Fruit fly (Drosophila melanogaster): ENCODE data around the gene CG3726.

DNA sequence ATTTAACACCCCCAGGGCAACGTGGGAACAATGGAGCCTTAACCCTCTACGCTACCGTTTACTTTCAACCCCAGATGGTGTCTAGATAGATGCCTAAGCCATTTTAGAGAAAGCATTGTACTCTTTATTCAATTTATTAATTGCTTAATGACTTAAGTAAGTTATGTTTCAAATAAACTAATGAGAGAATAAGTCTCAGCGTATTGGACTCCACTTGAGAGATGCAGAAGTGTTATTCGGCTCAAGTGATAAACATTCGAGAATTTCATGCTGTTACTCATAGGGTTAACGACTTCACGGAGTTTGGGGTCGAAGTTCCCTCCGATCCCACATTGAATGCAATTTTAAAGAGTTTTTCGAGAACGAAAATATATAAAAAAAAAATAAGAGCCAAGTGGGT is 28.6 kb upstream of the CG3726 start:
- TF ChIP-seq CG8478 (optimal IDR thresholded peaks at IDR 0.05) (no peak), CTCF (optimal IDR thresholded peaks at IDR 0.05) (no peak)
